Worm (Caenorhabditis elegans): ENCODE data around the gene T01B7.5.

The T01B7.5 gene

DNA sequence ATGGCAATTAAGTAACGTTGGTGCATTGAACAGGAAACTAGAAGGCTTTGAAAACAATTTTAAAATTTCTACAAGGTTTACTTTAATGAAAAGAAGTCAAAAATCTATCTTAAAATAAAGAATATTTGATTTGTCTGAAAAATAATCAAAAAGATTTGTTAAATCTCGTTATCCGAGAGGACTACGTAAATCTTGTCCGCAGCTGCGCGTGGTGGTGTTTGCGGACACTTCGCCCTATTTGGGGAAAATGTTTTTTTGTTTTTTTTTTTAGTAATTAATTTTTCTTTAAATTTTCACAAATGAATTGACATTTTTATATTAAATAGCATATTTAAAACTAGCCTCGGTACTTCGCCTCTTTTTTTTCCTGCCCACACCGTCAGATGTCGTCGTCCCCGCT, 32.7 kb upstream of the T01B7.5 start (continued):
- TF ChIP-seq cey-2 (tag; optimal IDR thresholded peaks at IDR 0.05; ENCODE audit: borderline replicate concordance, insufficient read depth), result no peak
- no peak for TF ChIP-seq jun-1 (tag; optimal IDR thresholded peaks at IDR 0.05)
- no peak for TF ChIP-seq nhr-48 (tag; optimal IDR thresholded peaks at IDR 0.05)
- TF ChIP-seq T20F7.1 (GFP tag; optimal IDR thresholded peaks at IDR 0.05), result no peak
- TF ChIP-seq nhr-42 (GFP tag; IDR thresholded peaks at IDR 0.05), result no peak
- TF ChIP-seq madf-5 (GFP tag; IDR thresholded peaks at IDR 0.05), result no peak
- TF ChIP-seq lim-7 (GFP tag; IDR thresholded peaks at IDR 0.05), result no peak
- peak in 1 of 2 experiments; percentile 81 for TF ChIP-seq lsy-2 (tag; optimal IDR thresholded peaks at IDR 0.05)
- peak; percentile 13 for TF ChIP-seq dve-1 (tag; optimal IDR thresholded peaks at IDR 0.05; ENCODE audit: insufficient read depth)
- no peak for TF ChIP-seq fos-1 (tag; optimal IDR thresholded peaks at IDR 0.05)
- no peak for TF ChIP-seq F49E8.2 (tag; optimal IDR thresholded peaks at IDR 0.05; ENCODE audit: borderline replicate concordance)
- TF ChIP-seq ZK337.2 (GFP tag; IDR thresholded peaks at IDR 0.05), result no peak
- peak; percentile 79 for TF ChIP-seq mes-2 (tag; optimal IDR thresholded peaks at IDR 0.05; ENCODE audit: poor library complexity, severe bottlenecking)
- TF ChIP-seq mxl-3 (GFP tag; optimal IDR thresholded peaks at IDR 0.05), result no peak
- TF ChIP-seq aha-1 (tag), result peak; percentile 8
- TF ChIP-seq ztf-7 (tag; optimal IDR thresholded peaks at IDR 0.05), result no peak
- TF ChIP-seq dmd-6 (GFP tag; IDR thresholded peaks at IDR 0.05), result 0 out of 2 replicates have a peak, but pooled peaks have one; percentile 25
- TF ChIP-seq ztf-11 (tag; optimal IDR thresholded peaks at IDR 0.05), result no peak
- no peak for TF ChIP-seq set-16 (GFP tag; IDR thresholded peaks at IDR 0.05)
- no peak for TF ChIP-seq lin-29 (GFP tag; IDR thresholded peaks at IDR 0.05)
- TF ChIP-seq tra-1 (GFP tag; IDR thresholded peaks at IDR 0.05), result no peak
- TF ChIP-seq Y75B8A.6 (GFP tag; IDR thresholded peaks at IDR 0.05), result no peak
- no peak for TF ChIP-seq hlh-30 (tag; optimal IDR thresholded peaks at IDR 0.05; ENCODE audit: insufficient read depth)
- no peak for TF ChIP-seq lin-13 (GFP tag; optimal IDR thresholded peaks at IDR 0.05)
- TF ChIP-seq F26F4.8 (GFP tag; conservative IDR thresholded peaks at IDR 0.05), result no peak
- no peak for TF ChIP-seq fkh-10 (GFP tag; optimal IDR thresholded peaks at IDR 0.05)
- no peak for TF ChIP-seq nhr-6 (tag; optimal IDR thresholded peaks at IDR 0.05)
- TF ChIP-seq rbr-2 (tag; optimal IDR thresholded peaks at IDR 0.05), result no peak
- TF ChIP-seq daf-8 (GFP tag; IDR thresholded peaks at IDR 0.05), result no peak
- TF ChIP-seq nhr-237 (tag; optimal IDR thresholded peaks at IDR 0.05), result no peak
- no peak for TF ChIP-seq ceh-82 (tag; optimal IDR thresholded peaks at IDR 0.05)
- no peak for TF ChIP-seq aly-2 (tag; optimal IDR thresholded peaks at IDR 0.05)
- TF ChIP-seq daf-12 (tag; optimal IDR thresholded peaks at IDR 0.05), result no peak
- no peak for TF ChIP-seq zfp-3 (GFP tag; conservative IDR thresholded peaks at IDR 0.05)
- TF ChIP-seq mdl-1 (tag; optimal IDR thresholded peaks at IDR 0.05), result no peak
- no peak for TF ChIP-seq pha-4 (GFP tag; IDR thresholded peaks at IDR 0.05)
- TF ChIP-seq pha-4 (tag; optimal IDR thresholded peaks at IDR 0.05), result no peak
- no peak for TF ChIP-seq lin-15B (tag; optimal IDR thresholded peaks at IDR 0.05)

- peak; percentile 25 for TF ChIP-seq nhr-6 (tag; optimal IDR thresholded peaks at IDR 0.05)
- TF ChIP-seq attf-4 (tag; optimal IDR thresholded peaks at IDR 0.05), result no peak
These were observed 31.8 kb upstream of the T01B7.5 start, which contains the start of gene hgap-2 for ce11 chrII:8684824-8685223. Gene hgap-2, minus strand, starts transcription at chrII:8684924.

DNA sequence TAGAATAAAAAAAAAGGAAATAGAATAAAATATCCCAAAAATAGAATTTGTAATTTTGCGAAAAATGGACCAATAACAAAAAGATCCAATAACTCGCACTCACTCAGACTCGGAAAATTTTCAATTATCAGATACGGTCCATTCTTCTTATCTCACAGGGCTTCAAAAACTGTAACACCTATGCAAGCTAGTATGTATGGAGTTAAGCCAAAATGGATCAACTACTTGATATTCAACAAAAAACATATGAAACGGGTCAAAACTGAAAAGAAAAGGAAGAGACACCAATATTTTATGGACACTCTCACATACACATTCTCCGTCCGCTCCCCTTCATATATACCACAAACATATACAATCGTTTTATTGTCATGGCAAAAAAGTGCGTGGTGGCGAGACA, 31.0 kb upstream of the T01B7.5 start, which contains the start of gene C34C6.9:
TSS of gene C34C6.9 (plus strand) at position 301 of the 400 bp plus-strand sequence.
- TF ChIP-seq lin-39 (tag; optimal IDR thresholded peaks at IDR 0.05) (no peak), aha-1 (tag) (peak; percentile 39)
